Fruit fly (Drosophila melanogaster): ENCODE measurements around the gene CG5478.

Gene CG5478

dm6 chr3R:15965169-15965568 is 31.6 kb upstream of the CG5478 start, which contains the start of the genes CG32856 and Rbf2 (continued):
- TF ChIP-seq fd102C (GFP tag; optimal IDR thresholded peaks at IDR 0.05) (no peak), Bteb2 (GFP tag; optimal IDR thresholded peaks at IDR 0.05) (peak; percentile 88), Ada2b (GFP tag; IDR thresholded peaks at IDR 0.05) (no peak), ap (GFP tag; IDR thresholded peaks at IDR 0.05) (peak; percentile 72), sens (GFP tag) (peak; percentile 93), pum (GFP tag; optimal IDR thresholded peaks at IDR 0.05) (peak; percentile 77), dati (GFP tag; IDR thresholded peaks at IDR 0.05) (no peak), wek (GFP tag; optimal IDR thresholded peaks at IDR 0.05) (peak; percentile 69), CG6175 (GFP tag; IDR thresholded peaks at IDR 0.05) (no peak), Max (GFP tag; optimal IDR thresholded peaks at IDR 0.05) (peak; percentile 26), corto (GFP tag; optimal IDR thresholded peaks at IDR 0.05) (no peak), en (GFP tag; optimal IDR thresholded peaks at IDR 0.05) (peak; percentile 48), nerfin-2 (GFP tag; IDR thresholded peaks at IDR 0.05; ENCODE audit: partially characterized antibody) (peak; percentile 93), CG16815 (GFP tag; optimal IDR thresholded peaks at IDR 0.05) (peak; percentile 57), CG12155 (GFP tag; optimal IDR thresholded peaks at IDR 0.05) (peak; percentile 88), chinmo (GFP tag; IDR thresholded peaks at IDR 0.05; ENCODE audit: partially characterized antibody) (0 out of 4 replicates have a peak, but pooled peaks have one; percentile 68), CG5180 (GFP tag; optimal IDR thresholded peaks at IDR 0.05) (no peak), Hand (GFP tag; optimal IDR thresholded peaks at IDR 0.05) (peak; percentile 61), Antp (GFP tag; optimal IDR thresholded peaks at IDR 0.05) (peak; percentile 50), CG9797 (GFP tag; optimal IDR thresholded peaks at IDR 0.05) (peak; percentile 2), sim (GFP tag; IDR thresholded peaks at IDR 0.05) (no peak), ara (GFP tag; IDR thresholded peaks at IDR 0.05) (no peak), MBD-R2 (GFP tag; IDR thresholded peaks at IDR 0.05) (peak; percentile 91), CG17328 (GFP tag; IDR thresholded peaks at IDR 0.05) (peak; percentile 74), D (optimal IDR thresholded peaks at IDR 0.05) (no peak), D (GFP tag; optimal IDR thresholded peaks at IDR 0.05) (no peak), slou (GFP tag; optimal IDR thresholded peaks at IDR 0.05) (peak; percentile 74), Awh (GFP tag; IDR thresholded peaks at IDR 0.05) (no peak), Nf-YB (GFP tag; optimal IDR thresholded peaks at IDR 0.05) (peak; percentile 64), CG1647 (GFP tag; optimal IDR thresholded peaks at IDR 0.05) (peak; percentile 39), CG3995 (GFP tag; optimal IDR thresholded peaks at IDR 0.05) (peak; percentile 87), MTF-1 (GFP tag; optimal IDR thresholded peaks at IDR 0.05; ENCODE audit: borderline replicate concordance) (no peak), CG1602 (GFP tag; optimal IDR thresholded peaks at IDR 0.05) (peak; percentile 84), H2.0 (GFP tag; IDR thresholded peaks at IDR 0.05) (peak; percentile 86), CG1792 (GFP tag; optimal IDR thresholded peaks at IDR 0.05) (no peak), Stat92E (GFP tag; optimal IDR thresholded peaks at IDR 0.05) (peak in 1 of 3 experiments; percentile 0), CG15696 (tag; optimal IDR thresholded peaks at IDR 0.05) (no peak), CG4730 (GFP tag; IDR thresholded peaks at IDR 0.05) (no peak), CG15269 (tag; optimal IDR thresholded peaks at IDR 0.05) (peak; percentile 90), CG31388 (GFP tag; optimal IDR thresholded peaks at IDR 0.05) (no peak), CG13624 (GFP tag; optimal IDR thresholded peaks at IDR 0.05) (peak; percentile 79), cad (GFP tag; optimal IDR thresholded peaks at IDR 0.05) (no peak), Poxn (GFP tag; IDR thresholded peaks at IDR 0.05) (no peak), CG18764 (GFP tag; optimal IDR thresholded peaks at IDR 0.05) (no peak), CG6854 (GFP tag; optimal IDR thresholded peaks at IDR 0.05) (no peak), pros (GFP tag; optimal IDR thresholded peaks at IDR 0.05) (no peak), p53 (GFP tag; optimal IDR thresholded peaks at IDR 0.05) (no peak), Lpt (GFP tag; optimal IDR thresholded peaks at IDR 0.05) (no peak), croc (GFP tag; conservative IDR thresholded peaks at IDR 0.05) (no peak), CG18011 (GFP tag; optimal IDR thresholded peaks at IDR 0.05) (peak; percentile 38), nom (GFP tag; optimal IDR thresholded peaks at IDR 0.05) (peak; percentile 5), ac (GFP tag; optimal IDR thresholded peaks at IDR 0.05) (no peak)

Data from whole organism, embryonic.